Worm (Caenorhabditis elegans) whole organism, young adult: ENCODE results near the gene bus-18.
A peak's percentile ranks its signal among the peaks of the same experiment; 100 is the strongest.

Experiments used
- B0019.2 ChIP-seq: fragments of 200-800 bp; sonication (Bioruptor generic); conservative IDR thresholded peaks from 2 replicates; pipeline ENCODE4 v1.3.6; 2022; ENCODE audit warnings: missing genetic modification reagents, missing genetic modification characterization, missing compliant biosample characterization
- B0261.1 ChIP-seq: sonication (generic microtip); optimal IDR thresholded peaks from 2 replicates; lab custom pipeline; 2016; ENCODE audit warnings: mild to moderate bottlenecking, missing genetic modification characterization, moderate library complexity, missing compliant biosample characterization
- B0336.3 ChIP-seq: fragments of 200-800 bp; sonication (Bioruptor generic); IDR thresholded peaks from 2 replicates; pipeline ENCODE4 v1.3.6; 2022; ENCODE audit warnings: missing genetic modification characterization, missing compliant biosample characterization
- F33H1.4 ChIP-seq: fragments of 200-800 bp; sonication (Bioruptor generic); IDR thresholded peaks from 2 replicates; pipeline ENCODE4 v1.3.6; 2022; ENCODE audit warnings: missing genetic modification reagents, missing genetic modification characterization, missing compliant biosample characterization
- F49E8.2 ChIP-seq: sonication (generic microtip); optimal IDR thresholded peaks from 3 replicates; lab custom pipeline; 2017; ENCODE audit warnings: missing genetic modification characterization, mild to moderate bottlenecking, missing compliant biosample characterization, antibody characterized with exemption, moderate library complexity; ENCODE audit not compliant: insufficient read depth
- T26A5.8 ChIP-seq: sonication (generic microtip); optimal IDR thresholded peaks from 2 replicates; lab custom pipeline; 2016; ENCODE audit warnings: missing genetic modification characterization, missing compliant biosample characterization
- Y53F4B.3 ChIP-seq: fragments of 200-800 bp; sonication (Bioruptor generic); IDR thresholded peaks from 2 replicates; pipeline ENCODE4 v1.3.6; 2022; ENCODE audit warnings: missing genetic modification reagents, missing genetic modification characterization, missing compliant biosample characterization
- Y67H2A.10 ChIP-seq: fragments of 200-800 bp; sonication (Bioruptor generic); conservative IDR thresholded peaks from 2 replicates; pipeline ENCODE4 v1.3.6; 2022; ENCODE audit warnings: missing genetic modification reagents, missing genetic modification characterization, missing compliant biosample characterization
- akir-1 ChIP-seq: fragments of 200-800 bp; sonication (Bioruptor generic); optimal IDR thresholded peaks from 2 replicates; lab custom pipeline; 2018; ENCODE audit warnings: mild to moderate bottlenecking, missing genetic modification characterization, moderate library complexity, missing compliant biosample characterization
- athp-1 ChIP-seq: sonication (generic microtip); optimal IDR thresholded peaks from 2 replicates; lab custom pipeline; 2017; ENCODE audit warnings: mild to moderate bottlenecking, missing genetic modification characterization, missing compliant biosample characterization
- attf-6 ChIP-seq: fragments of 200-800 bp; sonication (Bioruptor generic); IDR thresholded peaks from 2 replicates; pipeline ENCODE4 v1.3.6; 2022; ENCODE audit warnings: missing genetic modification reagents, missing genetic modification characterization, missing compliant biosample characterization
- cebp-1 ChIP-seq, 2 experiments: fragments of 200-800 bp in 1 of 2; sonication (Bioruptor generic) in 1 of 2; sonication (generic microtip) in 1 of 2; IDR thresholded peaks in 1 of 2; optimal IDR thresholded peaks in 1 of 2; 2 replicates each; pipeline versions ENCODE4 v1.3.6 to Lab custom; 2017 to 2022; ENCODE audit warnings: missing compliant biosample characterization in 2 of 2, missing genetic modification characterization in 2 of 2, mild to moderate bottlenecking in 1 of 2, missing genetic modification reagents in 1 of 2, moderate library complexity in 1 of 2
- ceh-79 ChIP-seq: sonication (generic microtip); optimal IDR thresholded peaks from 2 replicates; lab custom pipeline; 2017; ENCODE audit warnings: mild to moderate bottlenecking, missing genetic modification characterization, missing compliant biosample characterization
- ceh-91 ChIP-seq: fragments of 200-800 bp; sonication (Bioruptor generic); IDR thresholded peaks from 2 replicates; pipeline ENCODE4 v1.3.6; 2022; ENCODE audit warnings: missing genetic modification reagents, missing genetic modification characterization, missing compliant biosample characterization
- die-1 ChIP-seq: sonication (generic microtip); optimal IDR thresholded peaks from 2 replicates; lab custom pipeline; 2016; ENCODE audit warnings: missing genotype, mild to moderate bottlenecking, missing genetic modification characterization, missing compliant biosample characterization
- egl-18 ChIP-seq: fragments of 200-800 bp; sonication (Bioruptor generic); IDR thresholded peaks from 2 replicates; pipeline ENCODE4 v1.3.6; 2022; ENCODE audit warnings: missing genetic modification reagents, missing genetic modification characterization, missing compliant biosample characterization
- egrh-3 ChIP-seq: fragments of 200-800 bp; sonication (Bioruptor generic); IDR thresholded peaks from 2 replicates; pipeline ENCODE4 v1.3.6; 2022; ENCODE audit warnings: missing genetic modification reagents, missing genetic modification characterization, missing compliant biosample characterization
- ets-4 ChIP-seq: fragments of 200-800 bp; sonication (Bioruptor generic); optimal IDR thresholded peaks from 2 replicates; lab custom pipeline; 2018; ENCODE audit warnings: mild to moderate bottlenecking, missing genetic modification characterization, missing compliant biosample characterization
- hlh-26 ChIP-seq: fragments of 200-800 bp; sonication (Bioruptor generic); conservative IDR thresholded peaks from 2 replicates; pipeline ENCODE4 v1.3.6; 2022; ENCODE audit warnings: missing genetic modification reagents, missing genetic modification characterization, missing compliant biosample characterization
- hmg-1.2 ChIP-seq: fragments of 200-800 bp; sonication (Bioruptor generic); IDR thresholded peaks from 2 replicates; pipeline ENCODE4 v1.3.6; 2022; ENCODE audit warnings: missing genetic modification reagents, missing genetic modification characterization, missing compliant biosample characterization
- lin-26 ChIP-seq: fragments of 200-800 bp; sonication (Bioruptor generic); IDR thresholded peaks from 2 replicates; pipeline ENCODE4 v1.3.6; 2022; ENCODE audit warnings: missing genetic modification reagents, missing genetic modification characterization, missing compliant biosample characterization
- lin-40 ChIP-seq: sonication (generic microtip); optimal IDR thresholded peaks from 2 replicates; lab custom pipeline; 2016; ENCODE audit warnings: missing genetic modification characterization, mild to moderate bottlenecking, missing compliant biosample characterization, missing genotype, missing genetic modification reagents
- lir-1 ChIP-seq: fragments of 200-800 bp; sonication (Bioruptor generic); conservative IDR thresholded peaks from 2 replicates; pipeline ENCODE4 v1.3.6; 2022; ENCODE audit warnings: missing genetic modification reagents, missing genetic modification characterization, missing compliant biosample characterization
- lsl-1 ChIP-seq: fragments of 200-800 bp; sonication (Bioruptor generic); optimal IDR thresholded peaks from 2 replicates; lab custom pipeline; 2018; ENCODE audit warnings: mild to moderate bottlenecking, missing genetic modification characterization, moderate library complexity, missing compliant biosample characterization
- lsy-27 ChIP-seq: sonication (generic microtip); optimal IDR thresholded peaks from 2 replicates; lab custom pipeline; 2017; ENCODE audit warnings: missing genetic modification characterization, mild to moderate bottlenecking, missing compliant biosample characterization, antibody characterized with exemption, missing genotype, borderline replicate concordance; ENCODE audit not compliant: insufficient read depth
- madf-3 ChIP-seq: fragments of 200-800 bp; sonication (Bioruptor generic); IDR thresholded peaks from 2 replicates; pipeline ENCODE4 v1.3.6; 2022; ENCODE audit warnings: missing genetic modification reagents, missing genetic modification characterization, missing compliant biosample characterization
- nfya-1 ChIP-seq: sonication (generic microtip); optimal IDR thresholded peaks from 2 replicates; lab custom pipeline; 2017; ENCODE audit warnings: antibody characterized with exemption, missing compliant biosample characterization, missing genetic modification characterization, borderline replicate concordance; ENCODE audit not compliant: insufficient read depth
- nhr-120 ChIP-seq: fragments of 200-800 bp; sonication (Bioruptor generic); IDR thresholded peaks from 2 replicates; pipeline ENCODE4 v1.3.6; 2022; ENCODE audit warnings: missing genetic modification characterization, missing compliant biosample characterization
- nhr-179 ChIP-seq: sonication (generic microtip); optimal IDR thresholded peaks from 2 replicates; lab custom pipeline; 2016; ENCODE audit warnings: mild to moderate bottlenecking, missing genetic modification characterization, missing compliant biosample characterization
- rec-8 ChIP-seq, 2 experiments: sonication (generic microtip); optimal IDR thresholded peaks; 2 replicates each; lab custom pipeline; 2016; ENCODE audit warnings: mild to moderate bottlenecking in 2 of 2, missing genetic modification characterization in 2 of 2, missing genetic modification reagents in 2 of 2, missing genotype in 2 of 2, missing biosample characterization in 1 of 2, missing compliant biosample characterization in 1 of 2, moderate library complexity in 1 of 2
- repo-1 ChIP-seq: sonication (generic microtip); optimal IDR thresholded peaks from 2 replicates; lab custom pipeline; 2017; ENCODE audit warnings: mild to moderate bottlenecking, missing genetic modification characterization, missing compliant biosample characterization
- snpc-1.1 ChIP-seq: sonication (generic microtip); optimal IDR thresholded peaks from 2 replicates; lab custom pipeline; 2017; ENCODE audit warnings: missing genetic modification characterization, mild to moderate bottlenecking, missing compliant biosample characterization, antibody characterized with exemption, moderate library complexity, missing genotype, missing genetic modification reagents; ENCODE audit not compliant: insufficient read depth
- snpc-3.4 ChIP-seq: sonication (generic microtip); optimal IDR thresholded peaks from 2 replicates; lab custom pipeline; 2017; ENCODE audit warnings: missing genetic modification characterization, mild to moderate bottlenecking, missing compliant biosample characterization, antibody characterized with exemption, moderate library complexity, missing genotype, missing genetic modification reagents
- snpc-4 ChIP-seq, 5 experiments: fragments of 150-350 bp in 1 of 5; sonication (generic microtip) in 4 of 5; optimal IDR thresholded peaks; 2 replicates each; lab custom pipeline; 2014 to 2018; ENCODE audit warnings: missing genetic modification characterization in 5 of 5, missing biosample characterization in 3 of 5, antibody characterized with exemption in 2 of 5, mild to moderate bottlenecking in 2 of 5, missing compliant biosample characterization in 2 of 5, missing genotype in 2 of 5, moderate library complexity in 2 of 5, missing genetic modification reagents in 1 of 5
- somi-1 ChIP-seq: fragments of 200-800 bp; sonication (Bioruptor generic); optimal IDR thresholded peaks from 2 replicates; lab custom pipeline; 2018; ENCODE audit warnings: mild to moderate bottlenecking, missing genetic modification characterization, missing compliant biosample characterization
- tbp1 ChIP-seq: fragments of 200-800 bp; sonication (Bioruptor generic); optimal IDR thresholded peaks from 2 replicates; lab custom pipeline; 2018; ENCODE audit warnings: mild to moderate bottlenecking, missing genetic modification characterization, missing compliant biosample characterization
- xnd-1 ChIP-seq: sonication (generic microtip); optimal IDR thresholded peaks from 2 replicates; lab custom pipeline; 2016; ENCODE audit warnings: missing genotype, missing genetic modification reagents, missing genetic modification characterization, missing compliant biosample characterization
- ztf-22 ChIP-seq: fragments of 200-800 bp; sonication (Bioruptor generic); optimal IDR thresholded peaks from 2 replicates; lab custom pipeline; 2018; ENCODE audit warnings: mild to moderate bottlenecking, missing genetic modification characterization, moderate library complexity, missing compliant biosample characterization
- ztf-26 ChIP-seq: sonication (generic microtip); optimal IDR thresholded peaks from 2 replicates; lab custom pipeline; 2017; ENCODE audit warnings: missing genetic modification characterization, missing compliant biosample characterization

Gene bus-18

DNA sequence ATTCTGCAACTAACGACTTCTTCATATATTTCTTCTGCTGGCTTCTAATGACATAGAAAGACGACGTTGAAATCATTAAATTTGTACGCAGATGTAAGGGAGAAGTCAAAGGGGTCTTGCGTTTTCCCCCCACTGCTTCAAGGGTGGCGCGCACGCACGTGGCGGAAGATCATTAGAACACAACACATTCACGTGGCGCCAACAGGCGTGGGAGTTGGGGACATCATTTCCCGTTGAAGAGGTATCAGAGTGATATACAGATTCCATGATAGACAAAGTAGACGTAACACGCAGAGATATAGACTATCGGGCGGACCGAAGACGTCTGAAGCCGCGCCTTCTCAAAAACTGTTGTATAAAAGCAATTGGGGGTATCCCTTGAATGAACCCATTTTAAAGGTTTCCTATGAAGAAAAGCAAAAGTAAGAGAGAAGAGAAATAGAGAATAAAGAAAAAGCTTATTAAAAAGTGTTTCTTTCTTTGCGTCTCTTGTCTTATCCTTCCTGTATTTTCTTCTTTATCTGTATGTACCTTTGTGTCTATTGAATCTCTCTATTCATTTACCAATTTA is 25.8 kb downstream of the bus-18 start (continued):
- TF ChIP-seq akir-1 (GFP tag; lab: Kevin White, UChicago), result no peak
- TF ChIP-seq somi-1 (GFP tag; lab: Kevin White, UChicago), result peak; percentile 69
- no peak for TF ChIP-seq lsy-27 (tag; lab: Kevin White, UChicago)
- 0 out of 2 replicates have a peak, but pooled peaks have one; percentile 19 for TF ChIP-seq madf-3 (GFP tag; lab: Robert Waterston, UW)
- no peak for TF ChIP-seq Y67H2A.10 (GFP tag; lab: Robert Waterston, UW)
- TF ChIP-seq repo-1 (tag; lab: Kevin White, UChicago), result no peak
- no peak for TF ChIP-seq xnd-1 (tag; lab: Kevin White, UChicago)
- TF ChIP-seq nhr-179, result no peak
- TF ChIP-seq egl-18 (GFP tag; lab: Robert Waterston, UW), result no peak
- TF ChIP-seq snpc-4 (GFP tag; optimal IDR thresholded peaks at IDR 0.05; lab: Kevin White, UChicago), result no peak
- TF ChIP-seq snpc-4 (tag; optimal IDR thresholded peaks at IDR 0.05; lab: Kevin White, UChicago), result no peak
- TF ChIP-seq lin-40, result peak; percentile 80
- TF ChIP-seq B0261.1, result no peak
- TF ChIP-seq lir-1 (GFP tag; lab: Robert Waterston, UW), result no peak
- no peak for TF ChIP-seq Y53F4B.3 (GFP tag; lab: Robert Waterston, UW)
- no peak for TF ChIP-seq ceh-91
- no peak for TF ChIP-seq F33H1.4 (GFP tag; lab: Robert Waterston, UW)
- no peak for TF ChIP-seq T26A5.8 (tag; lab: Kevin White, UChicago)
- TF ChIP-seq attf-6 (GFP tag; lab: Robert Waterston, UW), result no peak

ce11 chrV:11800486-11800885 is 27.0 kb downstream of the bus-18 start:
- TF ChIP-seq lsy-27 (tag; lab: Kevin White, UChicago) (no peak), ztf-22 (GFP tag; lab: Kevin White, UChicago) (no peak), snpc-3.4 (no peak), lsl-1 (GFP tag; lab: Kevin White, UChicago) (no peak)

DNA sequence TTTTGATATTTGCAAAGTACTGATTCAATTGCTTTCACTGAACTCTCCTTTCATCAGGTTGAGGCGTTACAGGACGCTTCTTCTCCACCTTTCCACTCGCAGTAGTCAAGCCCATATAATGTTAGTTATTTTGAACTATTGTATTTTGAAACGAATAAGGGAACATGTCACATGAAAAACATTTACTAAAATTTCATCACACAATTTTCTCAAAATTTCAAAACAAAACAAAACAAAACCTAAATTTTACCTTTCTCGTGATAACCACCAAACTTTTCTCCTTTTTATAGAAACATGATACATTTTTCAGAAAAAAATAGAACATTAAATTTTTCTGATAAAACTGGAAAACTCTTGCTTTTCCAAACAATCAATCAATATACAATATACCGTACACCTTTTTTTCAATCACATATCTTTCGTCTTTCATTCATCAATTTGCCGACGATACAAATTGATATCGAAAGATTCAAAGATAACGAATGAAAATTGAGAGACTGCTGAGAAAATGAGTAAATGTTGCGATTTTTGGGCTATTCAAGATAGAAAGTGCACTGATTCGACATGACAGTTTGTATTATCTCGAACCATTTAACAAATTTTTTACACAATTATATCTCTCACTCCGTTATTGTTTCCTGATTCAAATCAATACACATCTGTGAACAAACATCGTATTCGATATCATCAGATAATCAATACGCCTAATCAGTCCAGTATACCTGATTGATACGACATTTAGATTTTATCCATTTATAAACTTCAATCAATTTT is 27.7 kb downstream of the bus-18 start:
- TF ChIP-seq cebp-1 (GFP tag; IDR thresholded peaks at IDR 0.05; lab: Robert Waterston, UW) (no peak), cebp-1 (tag; optimal IDR thresholded peaks at IDR 0.05; lab: Kevin White, UChicago) (peak; percentile 39), snpc-1.1 (no peak), ztf-26 (peak; percentile 12), repo-1 (tag; lab: Kevin White, UChicago) (no peak), lin-40 (peak; percentile 21)
- TF ChIP-seq, all 124 proteins: peak for 3

DNA sequence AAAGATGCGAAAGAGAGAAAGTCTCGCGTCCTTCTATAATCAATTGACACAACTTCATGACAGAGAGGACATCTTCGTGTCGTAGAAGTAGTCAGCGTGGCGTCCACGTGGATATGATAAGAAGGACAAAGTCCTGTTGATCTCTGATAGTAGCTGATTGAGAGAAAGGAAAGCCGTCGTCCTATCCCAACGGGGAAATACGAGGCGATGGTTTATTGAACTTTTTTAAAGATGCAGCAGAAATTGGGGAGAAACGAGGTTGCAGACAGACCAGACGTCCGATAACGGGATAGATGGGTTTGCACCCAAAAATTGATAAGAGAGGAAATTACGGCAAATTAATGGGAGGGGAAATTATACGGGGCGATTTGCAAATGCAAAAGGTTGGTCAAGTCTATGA is 29.0 kb downstream of the bus-18 start:
- no peak for TF ChIP-seq F49E8.2 (tag; lab: Kevin White, UChicago)
- peak; percentile 51 for TF ChIP-seq die-1
- TF ChIP-seq hmg-1.2, result no peak
- no peak for TF ChIP-seq B0336.3 (GFP tag; lab: Robert Waterston, UW)
- TF ChIP-seq ceh-79, result no peak
- no peak for TF ChIP-seq hlh-26 (GFP tag; lab: Robert Waterston, UW)
- no peak for TF ChIP-seq ets-4 (GFP tag; lab: Kevin White, UChicago)
- TF ChIP-seq T26A5.8 (tag; lab: Kevin White, UChicago), result no peak
- TF ChIP-seq nhr-120, result no peak
- TF ChIP-seq rec-8 (tag; optimal IDR thresholded peaks at IDR 0.05; lab: Kevin White, UChicago), result no peak
- no peak for TF ChIP-seq egrh-3 (GFP tag; lab: Robert Waterston, UW)
- TF ChIP-seq nfya-1 (tag; lab: Kevin White, UChicago), result no peak
- no peak for TF ChIP-seq B0019.2 (GFP tag; lab: Robert Waterston, UW)
- TF ChIP-seq tbp1 (GFP tag; lab: Kevin White, UChicago), result peak; percentile 15
- no peak for TF ChIP-seq akir-1 (GFP tag; lab: Kevin White, UChicago)
- TF ChIP-seq lsy-27 (tag; lab: Kevin White, UChicago), result no peak
- no peak for TF ChIP-seq snpc-4 (GFP tag; optimal IDR thresholded peaks at IDR 0.05; lab: Kevin White, UChicago)
- TF ChIP-seq snpc-4 (tag; optimal IDR thresholded peaks at IDR 0.05; lab: Kevin White, UChicago), result no peak
- peak; percentile 58; the same call in 1 of the 2 replicates for TF ChIP-seq lin-26 (GFP tag; lab: Robert Waterston, UW)
- TF ChIP-seq athp-1 (tag; lab: Kevin White, UChicago), result no peak
